Fruit fly (Drosophila melanogaster) whole organism, embryonic: ENCODE measurements around the gene Adgf-C.

ENCODE experiments used
- CG18764 ChIP-seq: fragments of 200-800 bp; sonication (Bioruptor generic); optimal IDR thresholded peaks from 3 replicates; lab custom pipeline; 2016; ENCODE audit warnings: missing biosample characterization, missing genetic modification characterization
- CG31441 ChIP-seq: fragments of 200-800 bp; sonication (Bioruptor generic); IDR thresholded peaks from 2 replicates; pipeline ENCODE4 v1.3.6; 2022; ENCODE audit warnings: missing biosample characterization, missing genetic modification characterization
- CkIIα-i1 ChIP-seq: fragments of 200-800 bp; sonication (Bioruptor generic); IDR thresholded peaks from 2 replicates; pipeline ENCODE4 v1.3.6; 2022; ENCODE audit warnings: missing biosample characterization, missing genetic modification characterization
- grn ChIP-seq: fragments of 200-800 bp; sonication (Bioruptor generic); optimal IDR thresholded peaks from 3 replicates; lab custom pipeline; 2017; ENCODE audit warnings: missing biosample characterization, missing genetic modification characterization
- salm ChIP-seq: fragments of 200-800 bp; sonication (Bioruptor generic); optimal IDR thresholded peaks from 2 replicates; lab custom pipeline; 2018; ENCODE audit warnings: missing biosample characterization, mild to moderate bottlenecking, missing genetic modification characterization
- wek ChIP-seq: fragments of 200-800 bp; sonication (Bioruptor generic); optimal IDR thresholded peaks from 3 replicates; lab custom pipeline; 2018; ENCODE audit warnings: missing biosample characterization, mild to moderate bottlenecking, missing genetic modification characterization, moderate library complexity

DNA sequence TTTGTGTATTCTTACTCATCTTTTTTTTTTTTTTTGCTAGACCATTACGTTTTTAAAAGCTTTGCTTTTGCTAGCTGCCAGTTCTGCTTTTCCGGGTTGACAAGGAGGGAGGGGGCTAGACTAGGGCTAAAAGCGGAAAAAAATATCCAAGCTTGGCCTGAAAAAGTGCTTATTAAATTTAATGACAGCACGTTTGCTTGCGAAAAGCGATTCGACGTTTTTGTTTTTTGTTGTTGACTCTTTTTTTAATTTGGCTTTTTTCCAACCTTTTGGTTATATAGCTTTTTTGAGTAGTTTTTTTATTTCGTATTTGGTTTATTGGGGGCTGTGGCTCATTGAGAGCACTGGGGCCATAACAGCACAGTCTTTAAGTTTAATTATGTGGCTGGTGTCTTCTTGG, 15.9 kb downstream of the Adgf-C start:
- TF ChIP-seq CG31441 (GFP tag; lab: Robert Waterston, UW) (no peak), grn (GFP tag; lab: Kevin White, UChicago) (no peak), salm (tag; lab: Kevin White, UChicago) (no peak), CG18764 (GFP tag; lab: Kevin White, UChicago) (no peak), wek (no peak), CkIIα-i1 (GFP tag; lab: Robert Waterston, UW) (no peak)
